Fruit fly (Drosophila melanogaster): Measurements from ENCODE around the gene CG5664.

CG5664 gene

DNA sequence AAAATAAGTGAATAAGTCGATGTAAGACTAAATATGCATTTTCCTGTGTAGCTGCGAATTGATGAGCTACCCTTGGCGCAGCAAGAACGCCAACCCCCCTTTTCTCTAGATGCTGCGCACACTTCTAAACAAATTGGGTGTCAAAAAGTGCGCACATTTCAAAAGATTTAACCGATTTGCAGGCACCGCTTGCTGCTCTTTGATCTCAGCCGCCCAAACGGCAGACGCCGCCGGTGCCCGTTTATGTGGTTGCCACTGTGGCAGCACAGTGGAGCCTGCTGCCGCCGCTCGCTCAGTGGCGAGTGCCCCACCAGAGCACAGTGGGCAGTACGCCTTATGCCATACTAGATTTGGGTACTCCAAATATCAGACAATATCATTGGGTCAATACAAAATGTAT, 9.3 kb upstream of the CG5664 start:
- TF ChIP-seq CTCF (optimal IDR thresholded peaks at IDR 0.05) (no peak), CG8478 (optimal IDR thresholded peaks at IDR 0.05) (no peak)

DNA sequence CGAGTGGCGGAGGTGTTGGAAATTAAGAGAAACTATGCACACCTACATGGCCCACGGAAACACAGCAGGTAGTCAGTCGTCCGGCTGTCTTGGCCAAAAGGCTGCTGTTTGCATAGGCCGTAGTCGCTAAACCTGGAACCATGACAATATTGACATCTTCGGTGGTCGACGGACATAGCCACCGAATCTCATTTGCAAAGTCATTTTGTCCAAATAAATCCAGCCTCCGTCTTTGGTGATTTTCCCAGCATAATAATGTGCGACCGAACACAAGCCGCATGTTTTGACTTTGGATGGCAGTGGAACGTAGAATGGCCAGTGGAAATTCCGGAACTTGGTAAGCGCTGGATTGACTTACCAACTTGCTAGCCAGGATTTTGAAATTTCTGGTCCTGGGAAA, 8.2 kb upstream of the CG5664 start:
- TF ChIP-seq CTCF (optimal IDR thresholded peaks at IDR 0.05), result no peak
- TF ChIP-seq CG8478 (optimal IDR thresholded peaks at IDR 0.05), result no peak

DNA sequence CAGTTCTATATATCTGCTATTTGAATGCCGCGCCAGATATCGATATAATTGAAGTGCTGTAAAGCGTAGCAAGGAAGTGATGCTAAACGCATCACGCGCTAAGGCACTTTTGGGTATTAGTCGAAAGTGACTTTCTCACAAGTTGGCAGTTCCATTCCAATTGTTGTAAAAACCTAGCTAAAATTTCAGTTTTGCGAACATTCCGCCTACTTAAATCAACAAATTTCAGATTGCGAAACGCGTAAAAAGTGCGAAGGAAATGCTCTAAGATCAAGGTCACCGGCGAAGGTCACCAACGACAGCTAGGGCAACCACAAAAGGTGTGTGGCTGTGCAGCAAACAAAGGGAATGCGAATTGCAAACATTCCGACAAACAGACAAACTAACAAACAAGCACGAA, 4.5 kb upstream of the CG5664 start, which contains the start of gene Syx7:
Gene Syx7, plus strand, starts transcription at position 131 of the 400 bp plus-strand sequence.
- TF ChIP-seq CTCF (optimal IDR thresholded peaks at IDR 0.05) (no peak), CG8478 (optimal IDR thresholded peaks at IDR 0.05) (no peak)

DNA sequence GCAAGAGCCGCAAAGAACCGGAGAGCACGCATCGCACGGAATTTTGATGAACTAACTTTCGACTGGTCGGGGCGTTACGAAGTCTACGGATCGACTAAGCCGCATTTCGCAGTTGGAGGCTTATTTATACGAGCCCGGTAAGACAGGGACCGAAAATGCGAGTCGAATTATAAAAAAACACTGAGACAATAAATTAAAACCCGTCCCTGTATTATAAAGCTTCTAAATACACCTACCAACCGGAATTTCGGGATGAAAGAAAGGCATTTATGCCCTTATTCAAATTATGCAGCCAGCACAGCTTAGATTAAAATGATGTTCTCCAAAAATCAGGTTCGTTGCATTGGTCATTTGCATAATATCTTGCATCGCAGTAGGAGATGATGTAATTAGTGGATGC, 3.6 kb upstream of the CG5664 start, which contains the start of gene Alp1:
Gene Alp1, minus strand, starts transcription at position 101 of the 400 bp plus-strand sequence.
- TF ChIP-seq CTCF (optimal IDR thresholded peaks at IDR 0.05) (no peak), CG8478 (optimal IDR thresholded peaks at IDR 0.05) (no peak)

DNA sequence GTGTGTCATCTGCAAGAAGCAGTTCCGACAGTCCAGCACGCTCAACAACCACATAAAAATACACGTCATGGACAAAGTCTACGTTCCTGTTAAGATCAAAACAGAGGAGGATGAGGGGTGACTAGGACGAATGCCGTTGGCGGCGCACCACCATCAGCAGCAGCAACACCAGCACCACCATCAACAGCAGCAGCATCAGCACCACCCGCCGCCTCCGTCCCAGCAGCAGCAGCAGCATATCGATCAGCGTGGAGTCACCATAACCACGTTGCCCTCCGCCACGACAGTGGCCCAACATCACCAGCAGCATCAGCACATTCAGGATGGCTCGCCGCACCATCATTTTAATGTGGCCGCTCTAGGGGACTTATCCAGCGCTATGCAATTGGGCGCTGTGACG, 5.1 kb downstream of the CG5664 start:
- no peak for TF ChIP-seq CG8478 (optimal IDR thresholded peaks at IDR 0.05)
- TF ChIP-seq CTCF (optimal IDR thresholded peaks at IDR 0.05), result no peak

DNA sequence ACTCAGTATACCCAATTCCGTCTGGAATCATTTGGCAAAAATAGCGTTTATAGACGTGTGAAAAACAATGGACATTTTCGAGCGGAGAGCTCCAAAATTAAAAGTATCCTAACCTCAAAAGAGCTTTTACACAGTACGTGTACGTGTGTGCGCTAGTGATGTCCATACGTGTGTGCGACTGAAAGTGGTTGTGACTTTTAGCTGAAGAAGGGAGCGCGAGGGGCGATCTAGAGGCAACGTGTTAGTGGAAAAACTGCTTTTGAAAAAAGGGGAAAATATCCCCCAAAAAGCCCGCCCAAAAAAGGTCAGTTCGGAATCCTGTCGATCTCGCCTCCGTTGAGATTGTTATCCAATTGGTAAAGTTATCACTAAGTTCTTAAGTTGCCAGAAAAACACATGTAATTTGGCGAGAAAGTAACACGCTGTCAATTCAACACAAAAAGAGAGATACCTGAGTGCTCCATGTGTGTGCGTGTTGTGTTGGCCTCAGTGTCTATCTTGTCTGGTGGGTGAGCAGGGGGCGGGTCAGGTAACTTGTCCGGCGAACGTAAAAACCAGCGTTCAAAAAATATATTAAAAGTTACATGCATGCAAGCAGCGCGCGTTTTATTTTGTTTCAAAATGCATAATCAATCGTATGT, 7.3 kb downstream of the CG5664 start:
- no peak for TF ChIP-seq CTCF (optimal IDR thresholded peaks at IDR 0.05)
- TF ChIP-seq CG8478 (optimal IDR thresholded peaks at IDR 0.05), result no peak

DNA sequence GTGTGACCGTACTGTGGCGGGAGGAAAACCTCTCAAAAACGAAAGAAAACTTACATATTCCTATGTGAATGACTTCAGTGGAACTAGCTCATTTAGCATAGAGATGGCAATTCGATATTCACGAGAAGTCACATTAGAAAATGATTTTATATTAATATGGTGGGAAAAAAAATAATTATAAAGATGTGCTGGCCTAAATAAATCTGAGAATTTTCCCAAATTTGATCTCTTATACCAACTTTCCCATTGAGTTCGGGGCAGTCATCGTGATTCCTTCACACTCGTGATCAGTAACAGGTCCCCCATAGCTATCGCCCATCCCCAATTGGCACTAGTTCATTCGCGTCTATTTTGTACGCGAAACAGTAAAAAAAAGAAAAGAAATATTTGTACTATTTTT, 8.1 kb downstream of the CG5664 start, which contains the start of the genes barc and Aef1:
Gene barc, minus strand, starts transcription at position 37 of the 400 bp plus-strand sequence.
Gene Aef1, plus strand, starts transcription at position 325 of the 400 bp plus-strand sequence.
- TF ChIP-seq CG8478 (optimal IDR thresholded peaks at IDR 0.05), result no peak
- no peak for TF ChIP-seq CTCF (optimal IDR thresholded peaks at IDR 0.05)

DNA sequence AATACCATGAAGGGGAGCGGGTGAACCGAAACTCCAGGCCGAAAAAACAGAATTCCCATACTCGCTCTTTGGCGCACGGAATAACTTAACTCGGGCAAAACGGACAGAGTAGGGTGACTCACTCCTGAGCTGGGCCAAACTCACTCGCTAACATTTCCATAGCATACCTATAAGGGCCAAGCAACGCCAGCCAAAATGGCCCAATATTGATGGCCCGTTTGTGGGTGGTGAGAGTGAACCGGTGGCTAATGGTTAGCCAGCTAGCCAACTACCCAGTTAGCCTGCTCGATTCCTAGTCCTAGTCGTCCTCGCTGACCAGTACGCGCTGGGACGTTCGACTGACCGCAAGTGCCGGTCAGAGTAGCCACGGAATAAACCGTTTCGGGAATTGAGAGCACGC, 13.7 kb downstream of the CG5664 start, which contains the start of gene CG33288:
Gene CG33288, plus strand, starts transcription at position 301 of the 400 bp plus-strand sequence.
- TF ChIP-seq CTCF (optimal IDR thresholded peaks at IDR 0.05) (no peak), CG8478 (optimal IDR thresholded peaks at IDR 0.05) (no peak)

DNA sequence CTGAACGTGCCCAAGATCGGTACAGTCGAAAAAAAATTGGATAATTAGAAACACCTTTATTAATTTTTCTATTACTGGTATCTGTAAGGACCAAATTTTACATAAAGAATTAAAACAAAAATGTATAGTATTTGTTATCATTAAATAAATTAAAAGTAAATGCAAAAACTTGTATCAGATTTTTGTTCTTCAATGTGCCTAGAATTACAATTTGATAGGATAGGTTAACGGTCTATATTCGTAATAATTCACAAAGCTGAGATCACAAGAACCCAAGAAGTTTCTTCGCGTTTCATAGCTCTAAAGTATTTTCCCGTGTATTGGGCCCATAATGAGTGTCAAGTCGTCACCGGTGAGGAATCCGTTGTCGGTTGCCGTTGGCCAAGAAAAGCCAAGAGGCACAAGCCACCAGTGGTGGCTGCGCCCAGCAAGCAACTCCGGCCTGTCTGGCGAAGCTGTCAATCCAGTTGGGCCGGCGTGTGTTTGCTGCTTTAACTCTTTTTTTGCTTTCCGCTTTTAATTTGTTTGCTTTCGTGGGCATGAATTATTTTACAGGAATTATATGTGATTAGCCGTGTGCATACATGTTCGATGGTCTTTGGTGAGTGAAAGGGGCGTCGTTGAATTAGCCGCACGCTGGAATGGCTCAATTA, 23.2 kb downstream of the CG5664 start:
- TF ChIP-seq CG8478 (optimal IDR thresholded peaks at IDR 0.05) (no peak), CTCF (optimal IDR thresholded peaks at IDR 0.05) (no peak)

DNA sequence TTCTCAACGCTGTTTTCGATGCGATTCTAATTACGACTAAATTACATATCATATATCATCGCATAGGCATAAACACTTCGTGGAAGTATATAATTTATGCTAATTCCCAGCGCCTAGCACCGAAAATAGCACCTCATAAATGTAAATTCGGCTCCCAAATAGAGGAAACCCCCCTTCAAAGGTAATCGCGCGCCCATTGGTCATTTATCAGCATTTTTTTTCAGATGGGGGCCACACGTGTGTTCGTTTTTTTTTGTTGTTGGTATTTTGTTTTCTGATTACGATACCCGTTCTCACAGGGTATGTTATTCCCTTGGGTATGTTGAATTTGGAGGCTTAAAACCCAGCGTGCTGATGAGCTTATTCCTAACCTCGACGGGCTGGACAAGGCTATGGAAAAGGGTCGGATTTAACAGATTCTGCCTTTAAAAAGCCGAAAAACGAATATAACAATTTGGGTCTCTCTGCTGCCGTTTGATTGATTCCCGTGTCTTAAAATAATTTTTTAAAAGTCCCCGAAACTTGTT, 24.2 kb downstream of the CG5664 start:
- TF ChIP-seq CG8478 (optimal IDR thresholded peaks at IDR 0.05), result no peak
- no peak for TF ChIP-seq CTCF (optimal IDR thresholded peaks at IDR 0.05)

DNA sequence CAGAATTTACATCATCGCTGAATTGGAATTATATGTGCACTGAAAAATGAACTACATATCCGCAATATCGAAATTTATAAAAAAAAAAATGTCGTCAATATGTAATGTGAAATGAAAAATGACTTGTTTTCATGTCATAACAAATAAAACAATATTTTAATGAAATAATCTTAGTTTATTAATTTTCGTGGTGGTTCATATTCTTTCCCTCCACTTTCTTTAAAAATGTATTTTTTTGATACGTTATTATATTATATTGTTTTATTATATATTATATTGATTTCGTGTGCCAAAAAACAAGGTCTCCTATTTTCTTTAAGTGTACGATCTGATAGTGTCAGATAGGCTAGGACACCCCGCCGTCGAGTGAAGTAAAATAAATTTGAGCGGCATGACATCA, 26.8 kb downstream of the CG5664 start:
- TF ChIP-seq CTCF (optimal IDR thresholded peaks at IDR 0.05), result no peak
- TF ChIP-seq CG8478 (optimal IDR thresholded peaks at IDR 0.05), result no peak

DNA sequence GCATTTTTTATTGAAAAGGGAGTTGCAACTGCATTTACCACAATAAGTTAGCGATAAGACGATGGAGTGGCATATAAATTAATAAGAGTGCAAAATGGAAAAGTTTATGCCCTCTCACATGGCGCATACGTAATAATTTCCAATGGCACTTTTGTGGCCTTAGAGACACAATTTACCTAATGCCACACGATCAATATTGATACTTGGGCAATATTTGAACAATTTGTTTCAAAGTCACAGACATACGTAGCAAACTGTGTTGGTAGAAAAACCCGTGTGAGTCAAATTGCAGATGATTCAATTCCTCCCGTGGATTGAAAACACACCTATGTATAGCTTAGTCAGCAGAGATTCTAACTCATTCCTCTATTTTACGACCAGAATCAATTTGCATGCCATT, 29.0 kb downstream of the CG5664 start:
- TF ChIP-seq CTCF (optimal IDR thresholded peaks at IDR 0.05) (no peak), CG8478 (optimal IDR thresholded peaks at IDR 0.05) (no peak)

DNA sequence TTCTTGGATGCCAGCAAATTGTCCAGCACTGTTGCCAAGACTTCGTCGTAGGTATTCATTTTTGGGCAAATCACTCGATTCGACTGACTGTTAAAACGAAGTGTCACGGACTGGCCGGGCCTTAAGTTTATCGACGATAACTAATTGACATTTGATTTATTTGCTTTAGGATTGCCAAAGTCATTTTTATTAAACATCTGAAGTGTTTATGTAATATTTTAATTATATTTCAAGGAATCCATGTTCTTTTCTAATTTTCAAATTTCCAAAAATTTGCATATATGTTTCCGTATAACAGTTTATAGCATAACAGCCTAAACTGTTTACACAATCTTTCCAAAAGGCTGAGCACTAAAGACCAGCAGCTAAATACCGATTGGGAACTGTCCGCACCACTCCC, 34.5 kb downstream of the CG5664 start, which contains the start of gene sa:
Gene sa, minus strand, starts transcription at position 101 of the 400 bp plus-strand sequence.
- TF ChIP-seq CG8478 (optimal IDR thresholded peaks at IDR 0.05) (no peak), CTCF (optimal IDR thresholded peaks at IDR 0.05) (no peak)

DNA sequence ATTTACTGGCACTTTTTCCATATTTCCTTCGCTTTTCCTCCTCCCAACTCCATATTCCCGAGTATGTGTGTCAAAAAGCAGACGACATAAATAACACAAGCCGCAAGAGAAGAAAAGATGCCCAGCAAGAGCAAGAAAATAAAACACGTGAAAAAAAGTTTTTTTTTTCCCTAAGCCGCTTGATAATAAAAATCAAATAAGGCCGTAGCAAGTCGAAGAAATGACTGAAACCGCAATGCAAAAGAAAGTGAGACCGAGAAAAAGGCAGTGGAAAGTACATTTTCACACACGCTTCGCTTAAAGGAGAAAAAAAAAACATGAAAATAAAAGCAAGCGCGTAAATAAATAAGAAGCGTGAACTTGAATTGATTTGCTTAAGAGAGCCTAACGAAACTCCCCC, 38.6 kb downstream of the CG5664 start:
- TF ChIP-seq CG8478 (optimal IDR thresholded peaks at IDR 0.05), result no peak
- no peak for TF ChIP-seq CTCF (optimal IDR thresholded peaks at IDR 0.05)

DNA sequence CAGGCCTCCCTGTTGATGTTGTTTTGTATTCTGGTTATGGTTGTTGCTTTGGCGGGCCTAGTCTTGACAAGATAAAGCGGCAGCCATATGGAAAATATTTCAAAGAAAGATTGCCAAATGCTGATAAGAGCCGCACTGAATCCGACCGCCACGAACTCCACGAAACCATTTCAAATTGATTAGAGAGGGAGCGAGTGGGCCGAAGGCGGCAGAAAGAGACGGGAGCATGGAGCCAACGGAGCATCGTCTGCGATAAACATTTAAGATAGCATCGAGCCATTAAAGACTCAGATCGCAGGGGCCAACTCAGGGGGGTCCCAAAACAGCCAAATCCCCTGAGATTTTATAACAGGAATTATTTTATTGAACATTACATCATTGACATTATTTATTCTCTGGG, 41.0 kb downstream of the CG5664 start:
- no peak for TF ChIP-seq CG8478 (optimal IDR thresholded peaks at IDR 0.05)
- TF ChIP-seq CTCF (optimal IDR thresholded peaks at IDR 0.05), result no peak

DNA sequence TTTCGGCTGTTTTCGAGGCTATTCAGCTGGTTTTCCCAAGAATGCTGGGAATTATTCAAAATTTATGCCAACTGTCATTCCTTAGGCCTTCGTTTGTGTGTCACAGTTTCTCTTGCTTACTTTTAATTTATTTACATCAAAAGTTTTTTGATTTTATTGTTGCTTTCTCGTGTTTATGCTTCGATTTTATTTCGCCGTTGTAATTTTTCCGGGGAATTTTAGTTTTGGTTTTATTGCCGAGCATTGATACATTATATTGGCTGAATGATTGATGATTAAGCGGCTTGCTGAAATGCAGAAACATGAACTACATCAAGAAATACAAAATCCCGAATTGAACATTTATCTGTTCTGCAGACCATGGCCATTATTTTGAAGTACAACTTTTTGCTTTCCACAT, 43.0 kb downstream of the CG5664 start:
- TF ChIP-seq CG8478 (optimal IDR thresholded peaks at IDR 0.05), result no peak
- TF ChIP-seq CTCF (optimal IDR thresholded peaks at IDR 0.05), result no peak
